Fruit fly (Drosophila melanogaster) whole organism, embryonic: Measurements from ENCODE around the gene Desat2.

Experiments used
- CG10209 ChIP-seq: fragments of 200-800 bp; sonication (Bioruptor generic); optimal IDR thresholded peaks from 3 replicates; lab custom pipeline; 2017; ENCODE audit warnings: missing biosample characterization, mild to moderate bottlenecking, missing genetic modification characterization, missing genetic modification reagents
- CG11695 ChIP-seq: fragments of 200-800 bp; sonication (Bioruptor generic); IDR thresholded peaks from 3 replicates; pipeline ENCODE4 v1.3.6; 2022; ENCODE audit warnings: missing biosample characterization, missing genetic modification characterization
- CG12155 ChIP-seq: fragments of 200-800 bp; sonication (Bioruptor generic); optimal IDR thresholded peaks from 3 replicates; lab custom pipeline; 2016; ENCODE audit warnings: missing biosample characterization, missing genetic modification characterization
- CG12299 ChIP-seq: fragments of 200-800 bp; sonication (Bioruptor generic); optimal IDR thresholded peaks from 2 replicates; lab custom pipeline; 2018; ENCODE audit warnings: missing biosample characterization, mild to moderate bottlenecking, missing genetic modification characterization
- CG15514 ChIP-seq: fragments of 200-800 bp; sonication (Bioruptor generic); optimal IDR thresholded peaks from 3 replicates; lab custom pipeline; 2017; ENCODE audit warnings: missing biosample characterization, missing genetic modification characterization, mild to moderate bottlenecking, moderate library complexity, missing genetic modification reagents
- CG17568 ChIP-seq: fragments of 200-800 bp; sonication (Bioruptor generic); optimal IDR thresholded peaks from 2 replicates; lab custom pipeline; 2018; ENCODE audit warnings: missing biosample characterization, mild to moderate bottlenecking, missing genetic modification characterization, moderate library complexity
- CG18764 ChIP-seq: fragments of 200-800 bp; sonication (Bioruptor generic); optimal IDR thresholded peaks from 3 replicates; lab custom pipeline; 2016; ENCODE audit warnings: missing biosample characterization, missing genetic modification characterization
- CG2116 ChIP-seq: fragments of 200-800 bp; sonication (Bioruptor generic); optimal IDR thresholded peaks from 3 replicates; lab custom pipeline; 2018; ENCODE audit warnings: missing biosample characterization, mild to moderate bottlenecking, missing genetic modification characterization
- CG30403 ChIP-seq: fragments of 200-800 bp; sonication (Bioruptor generic); optimal IDR thresholded peaks from 3 replicates; lab custom pipeline; 2016; ENCODE audit warnings: missing biosample characterization, missing genetic modification characterization
- CG32767 ChIP-seq: fragments of 200-800 bp; sonication (Bioruptor generic); IDR thresholded peaks from 2 replicates; pipeline ENCODE4 v1.3.6; 2022; ENCODE audit warnings: missing biosample characterization, missing genetic modification characterization
- CG33213 ChIP-seq: fragments of 200-800 bp; sonication (Bioruptor generic); optimal IDR thresholded peaks from 3 replicates; lab custom pipeline; 2016; ENCODE audit warnings: missing biosample characterization, missing genetic modification characterization
- CG34224 ChIP-seq: fragments of 200-800 bp; sonication (Bioruptor generic); IDR thresholded peaks from 3 replicates; pipeline ENCODE4 v1.3.6; 2022; ENCODE audit warnings: missing biosample characterization, missing genetic modification characterization; ENCODE audit not compliant: partially characterized antibody
- CG34376 ChIP-seq: fragments of 200-800 bp; sonication (Bioruptor generic); optimal IDR thresholded peaks from 2 replicates; lab custom pipeline; 2018; ENCODE audit warnings: missing biosample characterization, mild to moderate bottlenecking, missing genetic modification characterization
- CG3838 ChIP-seq: fragments of 200-800 bp; sonication (Bioruptor generic); optimal IDR thresholded peaks from 3 replicates; lab custom pipeline; 2016; ENCODE audit warnings: missing biosample characterization, missing genetic modification characterization
- CG3847 ChIP-seq: fragments of 200-800 bp; sonication (Bioruptor generic); IDR thresholded peaks from 2 replicates; pipeline ENCODE4 v1.3.6; 2022; ENCODE audit warnings: missing biosample characterization, missing genetic modification characterization
- CG5953 ChIP-seq: fragments of 200-800 bp; sonication (Bioruptor generic); IDR thresholded peaks from 2 replicates; pipeline ENCODE4 v1.3.6; 2022; ENCODE audit warnings: missing biosample characterization, missing genetic modification characterization
- CG6689 ChIP-seq: fragments of 200-800 bp; sonication (Bioruptor generic); IDR thresholded peaks from 2 replicates; pipeline ENCODE4 v1.3.6; 2022; ENCODE audit warnings: missing biosample characterization, missing genetic modification characterization
- CG8478 ChIP-seq: fragments of >200 bp; optimal IDR thresholded peaks from 2 replicates; lab custom pipeline; 2018
- CG8944 ChIP-seq: fragments of 200-800 bp; sonication (Bioruptor generic); optimal IDR thresholded peaks from 3 replicates; lab custom pipeline; 2016; ENCODE audit warnings: missing biosample characterization, missing genetic modification characterization
- CG9876 ChIP-seq: fragments of 200-800 bp; sonication (Bioruptor generic); optimal IDR thresholded peaks from 2 replicates; lab custom pipeline; 2016; ENCODE audit warnings: missing biosample characterization, missing genetic modification characterization
- CG9932 ChIP-seq: fragments of 200-800 bp; sonication (Bioruptor generic); IDR thresholded peaks from 2 replicates; pipeline ENCODE4 v1.3.6; 2022; ENCODE audit warnings: missing biosample characterization, missing genetic modification characterization
- Chrac-16 ChIP-seq: fragments of 200-800 bp; sonication (Bioruptor generic); optimal IDR thresholded peaks from 3 replicates; lab custom pipeline; 2016; ENCODE audit warnings: missing biosample characterization, missing genetic modification characterization
- Dbx ChIP-seq: fragments of 200-800 bp; sonication (Bioruptor generic); IDR thresholded peaks from 3 replicates; pipeline ENCODE4 v1.3.6; 2022; ENCODE audit warnings: missing biosample characterization, missing genetic modification characterization
- Dp ChIP-seq: fragments of 200-800 bp; sonication (Bioruptor generic); optimal IDR thresholded peaks from 2 replicates; lab custom pipeline; 2018; ENCODE audit warnings: missing biosample characterization, mild to moderate bottlenecking, missing genetic modification characterization, moderate library complexity
- HLH3B ChIP-seq: fragments of 200-800 bp; sonication (Bioruptor generic); IDR thresholded peaks from 2 replicates; pipeline ENCODE4 v1.3.6; 2022; ENCODE audit warnings: missing biosample characterization, missing genetic modification characterization
- Hmx ChIP-seq: fragments of 200-800 bp; sonication (Bioruptor generic); optimal IDR thresholded peaks from 2 replicates; lab custom pipeline; 2016; ENCODE audit warnings: missing biosample characterization, missing genetic modification characterization
- Mrtf ChIP-seq: fragments of 200-800 bp; sonication (Bioruptor generic); IDR thresholded peaks from 3 replicates; pipeline ENCODE4 v1.3.6; 2022; ENCODE audit warnings: missing biosample characterization, missing genetic modification characterization
- Oaz ChIP-seq: fragments of 200-800 bp; sonication (Bioruptor generic); IDR thresholded peaks from 2 replicates; pipeline ENCODE4 v1.3.6; 2022; ENCODE audit warnings: missing biosample characterization, missing genetic modification characterization
- PHDP ChIP-seq: fragments of 200-800 bp; sonication (Bioruptor generic); optimal IDR thresholded peaks from 3 replicates; lab custom pipeline; 2018; ENCODE audit warnings: missing biosample characterization, mild to moderate bottlenecking, missing genetic modification characterization, moderate library complexity
- Ptx1 ChIP-seq: fragments of 200-800 bp; sonication (Bioruptor generic); IDR thresholded peaks from 2 replicates; pipeline ENCODE4 v1.3.6; 2022; ENCODE audit warnings: missing biosample characterization, missing genetic modification characterization
- Scr ChIP-seq: fragments of 200-800 bp; sonication (Bioruptor generic); IDR thresholded peaks from 2 replicates; pipeline ENCODE4 v1.3.6; 2022; ENCODE audit warnings: missing biosample characterization, missing genetic modification characterization; ENCODE audit not compliant: partially characterized antibody
- Sin3A ChIP-seq: fragments of >200 bp; optimal IDR thresholded peaks from 2 replicates; lab custom pipeline; 2018
- btn ChIP-seq: fragments of 200-800 bp; sonication (Bioruptor generic); optimal IDR thresholded peaks from 2 replicates; lab custom pipeline; 2016; ENCODE audit warnings: missing biosample characterization, missing genetic modification characterization
- cas ChIP-seq: fragments of 200-800 bp; sonication (Bioruptor generic); IDR thresholded peaks from 2 replicates; pipeline ENCODE4 v1.3.6; 2022; ENCODE audit warnings: missing biosample characterization, missing genetic modification characterization
- cg ChIP-seq: fragments of 200-800 bp; sonication (Bioruptor generic); optimal IDR thresholded peaks from 3 replicates; lab custom pipeline; 2019; ENCODE audit warnings: missing biosample characterization, mild to moderate bottlenecking, missing genetic modification characterization, moderate library complexity
- chif ChIP-seq, 2 experiments: fragments of 200-800 bp; sonication (Bioruptor generic); optimal IDR thresholded peaks; 3 replicates each; lab custom pipeline; 2016; ENCODE audit warnings: missing biosample characterization in 2 of 2, missing genetic modification characterization in 2 of 2
- crol ChIP-seq: fragments of 200-800 bp; sonication (Bioruptor generic); IDR thresholded peaks from 2 replicates; pipeline ENCODE4 v1.3.6; 2022; ENCODE audit warnings: missing biosample characterization, missing genetic modification characterization
- exex ChIP-seq: fragments of 200-800 bp; sonication (Bioruptor generic); optimal IDR thresholded peaks from 4 replicates; lab custom pipeline; 2018; ENCODE audit warnings: missing biosample characterization, mild to moderate bottlenecking, missing genetic modification characterization, moderate library complexity
- ftz-f1 ChIP-seq: fragments of 200-800 bp; sonication (Bioruptor generic); optimal IDR thresholded peaks from 2 replicates; lab custom pipeline; 2016; ENCODE audit warnings: missing biosample characterization, missing genetic modification characterization
- ind ChIP-seq: fragments of 200-800 bp; sonication (Bioruptor generic); optimal IDR thresholded peaks from 3 replicates; lab custom pipeline; 2016; ENCODE audit warnings: missing biosample characterization, missing genetic modification characterization
- kay ChIP-seq: fragments of 200-800 bp; sonication (Bioruptor generic); optimal IDR thresholded peaks from 2 replicates; lab custom pipeline; 2016; ENCODE audit warnings: missing biosample characterization, missing genetic modification characterization
- lab ChIP-seq: fragments of 200-800 bp; sonication (Bioruptor generic); optimal IDR thresholded peaks from 3 replicates; lab custom pipeline; 2017; ENCODE audit warnings: missing biosample characterization, missing genetic modification characterization, mild to moderate bottlenecking, moderate library complexity, missing genetic modification reagents
- lbe ChIP-seq: fragments of 200-800 bp; sonication (Bioruptor generic); optimal IDR thresholded peaks from 2 replicates; lab custom pipeline; 2016; ENCODE audit warnings: missing biosample characterization, mild to moderate bottlenecking, missing genetic modification characterization
- peb ChIP-seq: fragments of 200-800 bp; sonication (Bioruptor generic); IDR thresholded peaks from 2 replicates; pipeline ENCODE4 v1.3.6; 2022; ENCODE audit warnings: missing biosample characterization, missing genetic modification characterization
- pfk ChIP-seq: fragments of 200-800 bp; sonication (Bioruptor generic); optimal IDR thresholded peaks from 2 replicates; lab custom pipeline; 2018; ENCODE audit warnings: missing biosample characterization, mild to moderate bottlenecking, missing genetic modification characterization, moderate library complexity
- ranshi ChIP-seq: fragments of 200-800 bp; sonication (Bioruptor generic); IDR thresholded peaks from 2 replicates; pipeline ENCODE4 v1.3.6; 2022; ENCODE audit warnings: missing biosample characterization, missing genetic modification characterization
- ro ChIP-seq: fragments of 200-800 bp; sonication (Bioruptor generic); IDR thresholded peaks from 2 replicates; pipeline ENCODE4 v1.3.6; 2022; ENCODE audit warnings: missing biosample characterization, missing genetic modification characterization
- sens-2 ChIP-seq: fragments of 200-800 bp; sonication (Bioruptor generic); IDR thresholded peaks from 2 replicates; pipeline ENCODE4 v1.3.6; 2022; ENCODE audit warnings: missing biosample characterization, missing genetic modification characterization
- seq ChIP-seq: fragments of 200-800 bp; sonication (Bioruptor generic); IDR thresholded peaks from 2 replicates; pipeline ENCODE4 v1.3.6; 2022; ENCODE audit warnings: missing biosample characterization, missing genetic modification characterization
- so ChIP-seq: fragments of 200-800 bp; sonication (Bioruptor generic); IDR thresholded peaks from 3 replicates; pipeline ENCODE4 v1.3.6; 2022; ENCODE audit warnings: missing biosample characterization, missing genetic modification characterization
- vnd ChIP-seq: fragments of 200-800 bp; sonication (Bioruptor generic); IDR thresholded peaks from 3 replicates; pipeline ENCODE4 v1.3.6; 2022; ENCODE audit warnings: missing biosample characterization, missing genetic modification characterization; ENCODE audit not compliant: partially characterized antibody
- z ChIP-seq: fragments of 200-800 bp; sonication (Bioruptor generic); IDR thresholded peaks from 3 replicates; pipeline ENCODE4 v1.3.6; 2022; ENCODE audit warnings: missing biosample characterization, missing genetic modification characterization
- zfh1 ChIP-seq: fragments of 200-800 bp; sonication (Bioruptor generic); IDR thresholded peaks from 3 replicates; pipeline ENCODE4 v1.3.6; 2022; ENCODE audit warnings: missing biosample characterization, missing genetic modification characterization

Desat2 gene

dm6 chr3R:12448889-12449314, 12.9 kb downstream of the Desat2 start, which contains the start of gene CG18549 (continued):
- TF ChIP-seq cas (GFP tag; lab: Robert Waterston, UW): peak; percentile 99
- peak; percentile 65 for TF ChIP-seq vnd (GFP tag; lab: Robert Waterston, UW)
- TF ChIP-seq CG8478 (lab: Kevin White, UChicago): no peak
- TF ChIP-seq exex (tag; lab: Kevin White, UChicago): peak; percentile 99
- TF ChIP-seq CG10209 (GFP tag; lab: Kevin White, UChicago): peak; percentile 100
- peak; percentile 100 for TF ChIP-seq Oaz (GFP tag; lab: Robert Waterston, UW)
- peak; percentile 99 for TF ChIP-seq CG33213
- peak; percentile 99 for TF ChIP-seq lbe (GFP tag; lab: Kevin White, UChicago)
- peak; percentile 100 for TF ChIP-seq CG3847 (GFP tag; lab: Robert Waterston, UW)
- peak; percentile 94 for TF ChIP-seq CG2116
- peak; percentile 100 for TF ChIP-seq CG30403 (GFP tag; lab: Kevin White, UChicago)
- TF ChIP-seq HLH3B (GFP tag; lab: Robert Waterston, UW): peak; percentile 100
- peak; percentile 100 for TF ChIP-seq CG5953 (GFP tag; lab: Robert Waterston, UW)
- peak; percentile 96 for TF ChIP-seq CG15514 (GFP tag; lab: Kevin White, UChicago)
- TF ChIP-seq CG18764 (GFP tag; lab: Kevin White, UChicago): peak; percentile 99
- peak; percentile 99 for TF ChIP-seq CG8944 (GFP tag; lab: Kevin White, UChicago)
- peak; percentile 99 for TF ChIP-seq CG12155 (GFP tag; lab: Kevin White, UChicago)
- TF ChIP-seq pfk (GFP tag; lab: Kevin White, UChicago): peak; percentile 79
- TF ChIP-seq PHDP (tag; lab: Kevin White, UChicago): peak; percentile 100
- peak; percentile 100 for TF ChIP-seq CG12299 (tag; lab: Kevin White, UChicago)
- peak; percentile 99 for TF ChIP-seq CG3838 (GFP tag; lab: Kevin White, UChicago)
- TF ChIP-seq ro (GFP tag; lab: Robert Waterston, UW): peak; percentile 99
- TF ChIP-seq Dbx (GFP tag; lab: Robert Waterston, UW): peak; percentile 100
- no peak for TF ChIP-seq cg (GFP tag; lab: Kevin White, UChicago)
- peak; percentile 100 for TF ChIP-seq seq
- TF ChIP-seq CG6689 (GFP tag; lab: Robert Waterston, UW): peak; percentile 100
- peak; percentile 100 for TF ChIP-seq peb
- TF ChIP-seq CG9876 (GFP tag; lab: Kevin White, UChicago): peak; percentile 96
- TF ChIP-seq ranshi (GFP tag; lab: Robert Waterston, UW): peak; percentile 100
- peak; percentile 100 for TF ChIP-seq zfh1 (GFP tag; lab: Robert Waterston, UW)
- TF ChIP-seq CG34376: peak; percentile 100
- peak; percentile 98 for TF ChIP-seq Hmx (GFP tag; lab: Kevin White, UChicago)
- peak; percentile 99 for TF ChIP-seq kay (GFP tag; lab: Kevin White, UChicago)
- TF ChIP-seq CG34224: peak; percentile 89
- TF ChIP-seq CG32767: peak; percentile 100
- peak; percentile 94 for TF ChIP-seq ftz-f1 (GFP tag; lab: Kevin White, UChicago)
- peak; percentile 100 for TF ChIP-seq so (GFP tag; lab: Robert Waterston, UW)
- TF ChIP-seq CG11695: peak; percentile 100
- TF ChIP-seq sens-2 (GFP tag; lab: Robert Waterston, UW): peak; percentile 100
- TF ChIP-seq Ptx1: peak; percentile 100
- TF ChIP-seq Sin3A (lab: Kevin White, UChicago): no peak
- TF ChIP-seq lab (GFP tag; lab: Kevin White, UChicago): peak; percentile 100
- peak; percentile 100 for TF ChIP-seq Chrac-16
- peak; percentile 99 for TF ChIP-seq CG9932
- TF ChIP-seq CG17568 (GFP tag; lab: Kevin White, UChicago): peak; percentile 100
- TF ChIP-seq Dp: peak; percentile 96
- TF ChIP-seq chif (GFP tag; optimal IDR thresholded peaks at IDR 0.05; lab: Kevin White, UChicago): peak; percentile 99 to 100
- peak; percentile 99 for TF ChIP-seq btn (GFP tag; lab: Kevin White, UChicago)
- peak; percentile 99 for TF ChIP-seq ind (GFP tag; lab: Kevin White, UChicago)
- TF ChIP-seq Mrtf: peak; percentile 99
- peak; percentile 85 for TF ChIP-seq Scr
- TF ChIP-seq crol: peak; percentile 89
- peak; percentile 90 for TF ChIP-seq z (GFP tag; lab: Robert Waterston, UW)
